Worm (Caenorhabditis elegans) whole organism, young adult: Measurements from ENCODE around the gene Y69E1A.5.

ENCODE experiments used
- B0035.1 ChIP-seq: sonication (generic microtip); optimal IDR thresholded peaks from 2 replicates; lab custom pipeline; 2016; ENCODE audit warnings: missing genetic modification characterization, mild to moderate bottlenecking, missing compliant biosample characterization, missing genotype, missing genetic modification reagents
- B0336.3 ChIP-seq: fragments of 200-800 bp; sonication (Bioruptor generic); IDR thresholded peaks from 2 replicates; pipeline ENCODE4 v1.3.6; 2022; ENCODE audit warnings: missing genetic modification characterization, missing compliant biosample characterization
- C06A6.2 ChIP-seq: fragments of 200-800 bp; sonication (Bioruptor generic); conservative IDR thresholded peaks from 2 replicates; pipeline ENCODE4 v1.3.6; 2022; ENCODE audit warnings: missing genetic modification characterization, missing compliant biosample characterization
- F10E7.11 ChIP-seq: sonication (generic microtip); optimal IDR thresholded peaks from 2 replicates; lab custom pipeline; 2017; ENCODE audit warnings: mild to moderate bottlenecking, missing genetic modification characterization, moderate library complexity, missing compliant biosample characterization
- F23B12.7 ChIP-seq: sonication (generic microtip); optimal IDR thresholded peaks from 2 replicates; lab custom pipeline; 2017; ENCODE audit warnings: missing genetic modification characterization, mild to moderate bottlenecking, missing compliant biosample characterization, antibody characterized with exemption, moderate library complexity; ENCODE audit not compliant: insufficient read depth
- F33H1.4 ChIP-seq: fragments of 200-800 bp; sonication (Bioruptor generic); IDR thresholded peaks from 2 replicates; pipeline ENCODE4 v1.3.6; 2022; ENCODE audit warnings: missing genetic modification reagents, missing genetic modification characterization, missing compliant biosample characterization
- F49E8.2 ChIP-seq: sonication (generic microtip); optimal IDR thresholded peaks from 3 replicates; lab custom pipeline; 2017; ENCODE audit warnings: missing genetic modification characterization, mild to moderate bottlenecking, missing compliant biosample characterization, antibody characterized with exemption, moderate library complexity; ENCODE audit not compliant: insufficient read depth
- F52B5.7 ChIP-seq: sonication (generic microtip); optimal IDR thresholded peaks from 2 replicates; lab custom pipeline; 2016; ENCODE audit warnings: mild to moderate bottlenecking, missing genetic modification characterization, missing compliant biosample characterization
- F57A8.1 ChIP-seq: fragments of 200-800 bp; sonication (Bioruptor generic); optimal IDR thresholded peaks from 2 replicates; lab custom pipeline; 2018; ENCODE audit warnings: mild to moderate bottlenecking, missing genetic modification characterization, moderate library complexity, missing compliant biosample characterization
- F57C9.4 ChIP-seq: sonication (generic microtip); optimal IDR thresholded peaks from 2 replicates; lab custom pipeline; 2017; ENCODE audit warnings: mild to moderate bottlenecking, missing genetic modification characterization, missing compliant biosample characterization
- T07F8.4 ChIP-seq: sonication (generic microtip); optimal IDR thresholded peaks from 2 replicates; lab custom pipeline; 2016; ENCODE audit warnings: mild to moderate bottlenecking, missing genetic modification characterization, moderate library complexity, missing compliant biosample characterization
- T26A5.8 ChIP-seq: sonication (generic microtip); optimal IDR thresholded peaks from 2 replicates; lab custom pipeline; 2016; ENCODE audit warnings: missing genetic modification characterization, missing compliant biosample characterization
- Y53F4B.3 ChIP-seq: fragments of 200-800 bp; sonication (Bioruptor generic); IDR thresholded peaks from 2 replicates; pipeline ENCODE4 v1.3.6; 2022; ENCODE audit warnings: missing genetic modification reagents, missing genetic modification characterization, missing compliant biosample characterization
- Y95B8A.8 ChIP-seq: fragments of 200-800 bp; sonication (Bioruptor generic); IDR thresholded peaks from 2 replicates; pipeline ENCODE4 v1.3.6; 2022; ENCODE audit warnings: missing genetic modification reagents, missing genetic modification characterization, missing compliant biosample characterization
- ZK185.1 ChIP-seq: sonication (generic microtip); optimal IDR thresholded peaks from 2 replicates; lab custom pipeline; 2016; ENCODE audit warnings: mild to moderate bottlenecking, missing genetic modification characterization, missing compliant biosample characterization; ENCODE audit not compliant: poor library complexity, severe bottlenecking
- aptf-2 ChIP-seq: fragments of 200-800 bp; sonication (Bioruptor generic); conservative IDR thresholded peaks from 2 replicates; pipeline ENCODE4 v1.3.6; 2022; ENCODE audit warnings: missing genetic modification reagents, missing genetic modification characterization, missing compliant biosample characterization
- atf-7 ChIP-seq: sonication (generic microtip); optimal IDR thresholded peaks from 2 replicates; lab custom pipeline; 2017; ENCODE audit warnings: mild to moderate bottlenecking, missing genetic modification characterization, missing compliant biosample characterization
- athp-1 ChIP-seq: sonication (generic microtip); optimal IDR thresholded peaks from 2 replicates; lab custom pipeline; 2017; ENCODE audit warnings: mild to moderate bottlenecking, missing genetic modification characterization, missing compliant biosample characterization
- bed-1 ChIP-seq: fragments of 200-800 bp; sonication (Bioruptor generic); IDR thresholded peaks from 2 replicates; pipeline ENCODE4 v1.3.6; 2022; ENCODE audit warnings: missing genetic modification reagents, missing genetic modification characterization, missing compliant biosample characterization
- cebp-1 ChIP-seq, 2 experiments: fragments of 200-800 bp in 1 of 2; sonication (Bioruptor generic) in 1 of 2; sonication (generic microtip) in 1 of 2; IDR thresholded peaks in 1 of 2; optimal IDR thresholded peaks in 1 of 2; 2 replicates each; pipeline versions ENCODE4 v1.3.6 to Lab custom; 2017 to 2022; ENCODE audit warnings: missing compliant biosample characterization in 2 of 2, missing genetic modification characterization in 2 of 2, mild to moderate bottlenecking in 1 of 2, missing genetic modification reagents in 1 of 2, moderate library complexity in 1 of 2
- ceh-91 ChIP-seq: fragments of 200-800 bp; sonication (Bioruptor generic); IDR thresholded peaks from 2 replicates; pipeline ENCODE4 v1.3.6; 2022; ENCODE audit warnings: missing genetic modification reagents, missing genetic modification characterization, missing compliant biosample characterization
- chd-7 ChIP-seq: sonication (generic microtip); optimal IDR thresholded peaks from 2 replicates; lab custom pipeline; 2016; ENCODE audit warnings: mild to moderate bottlenecking, missing genetic modification characterization, moderate library complexity, missing compliant biosample characterization
- die-1 ChIP-seq: sonication (generic microtip); optimal IDR thresholded peaks from 2 replicates; lab custom pipeline; 2016; ENCODE audit warnings: missing genotype, mild to moderate bottlenecking, missing genetic modification characterization, missing compliant biosample characterization
- dox-1 ChIP-seq: fragments of 200-800 bp; sonication (Bioruptor generic); IDR thresholded peaks from 2 replicates; pipeline ENCODE4 v1.3.6; 2022; ENCODE audit warnings: missing genetic modification reagents, missing genetic modification characterization, missing compliant biosample characterization
- dpff-1 ChIP-seq: sonication (generic microtip); optimal IDR thresholded peaks from 2 replicates; lab custom pipeline; 2017; ENCODE audit warnings: mild to moderate bottlenecking, missing genetic modification characterization, missing compliant biosample characterization
- dpl-1 ChIP-seq: fragments of 150-350 bp; optimal IDR thresholded peaks from 2 replicates; lab custom pipeline; 2014; ENCODE audit warnings: missing biosample characterization, missing genetic modification reagents, missing genetic modification characterization
- egl-44 ChIP-seq: fragments of 200-800 bp; sonication (Bioruptor generic); IDR thresholded peaks from 2 replicates; pipeline ENCODE4 v1.3.6; 2022; ENCODE audit warnings: missing genetic modification reagents, missing genetic modification characterization, missing compliant biosample characterization
- ekl-4 ChIP-seq: fragments of 200-800 bp; sonication (Bioruptor generic); IDR thresholded peaks from 2 replicates; pipeline ENCODE4 v1.3.6; 2022; ENCODE audit warnings: missing genetic modification reagents, missing genetic modification characterization, missing compliant biosample characterization
- hlh-26 ChIP-seq: fragments of 200-800 bp; sonication (Bioruptor generic); conservative IDR thresholded peaks from 2 replicates; pipeline ENCODE4 v1.3.6; 2022; ENCODE audit warnings: missing genetic modification reagents, missing genetic modification characterization, missing compliant biosample characterization
- hsf-1 ChIP-seq: fragments of 200-800 bp; sonication (Bioruptor generic); IDR thresholded peaks from 2 replicates; pipeline ENCODE4 v1.3.6; 2022; ENCODE audit warnings: missing genetic modification reagents, missing genetic modification characterization, missing compliant biosample characterization
- lin-35 ChIP-seq, 3 experiments: fragments of 150-350 bp in 2 of 3; sonication (generic microtip) in 1 of 3; optimal IDR thresholded peaks; 2 replicates each; lab custom pipeline; 2014 to 2018; ENCODE audit warnings: missing biosample characterization in 3 of 3, missing genetic modification characterization in 3 of 3, missing genetic modification reagents in 3 of 3
- lin-40 ChIP-seq: sonication (generic microtip); optimal IDR thresholded peaks from 2 replicates; lab custom pipeline; 2016; ENCODE audit warnings: missing genetic modification characterization, mild to moderate bottlenecking, missing compliant biosample characterization, missing genotype, missing genetic modification reagents
- lsl-1 ChIP-seq: fragments of 200-800 bp; sonication (Bioruptor generic); optimal IDR thresholded peaks from 2 replicates; lab custom pipeline; 2018; ENCODE audit warnings: mild to moderate bottlenecking, missing genetic modification characterization, moderate library complexity, missing compliant biosample characterization
- madf-8 ChIP-seq: fragments of 200-800 bp; sonication (Bioruptor generic); conservative IDR thresholded peaks from 2 replicates; pipeline ENCODE4 v1.3.6; 2022; ENCODE audit warnings: missing genetic modification reagents, missing genetic modification characterization, missing compliant biosample characterization
- mel-28 ChIP-seq: sonication (generic microtip); optimal IDR thresholded peaks from 2 replicates; lab custom pipeline; 2016; ENCODE audit warnings: borderline replicate concordance, mild to moderate bottlenecking, missing genetic modification characterization, missing compliant biosample characterization
- mxl-1 ChIP-seq: sonication (generic microtip); optimal IDR thresholded peaks from 2 replicates; lab custom pipeline; 2016; ENCODE audit warnings: missing genetic modification characterization, missing compliant biosample characterization
- nfya-1 ChIP-seq: sonication (generic microtip); optimal IDR thresholded peaks from 2 replicates; lab custom pipeline; 2017; ENCODE audit warnings: antibody characterized with exemption, missing compliant biosample characterization, missing genetic modification characterization, borderline replicate concordance; ENCODE audit not compliant: insufficient read depth
- nfya-2 ChIP-seq: fragments of 200-800 bp; sonication (Bioruptor generic); IDR thresholded peaks from 2 replicates; pipeline ENCODE4 v1.3.6; 2022; ENCODE audit warnings: missing genetic modification reagents, missing genetic modification characterization, missing compliant biosample characterization
- nhr-90 ChIP-seq: sonication (generic microtip); optimal IDR thresholded peaks from 2 replicates; lab custom pipeline; 2016; ENCODE audit warnings: missing genotype, mild to moderate bottlenecking, missing genetic modification characterization, missing compliant biosample characterization
- pha-4 ChIP-seq: fragments of 150-350 bp; sonication (generic microtip); optimal IDR thresholded peaks from 2 replicates; lab custom pipeline; 2014; ENCODE audit warnings: missing biosample characterization, missing genetic modification reagents, missing genetic modification characterization
- snpc-1.1 ChIP-seq: sonication (generic microtip); optimal IDR thresholded peaks from 2 replicates; lab custom pipeline; 2017; ENCODE audit warnings: missing genetic modification characterization, mild to moderate bottlenecking, missing compliant biosample characterization, antibody characterized with exemption, moderate library complexity, missing genotype, missing genetic modification reagents; ENCODE audit not compliant: insufficient read depth
- snpc-1.3 ChIP-seq: sonication (generic microtip); optimal IDR thresholded peaks from 2 replicates; lab custom pipeline; 2017; ENCODE audit warnings: missing genetic modification characterization, mild to moderate bottlenecking, missing compliant biosample characterization, antibody characterized with exemption, moderate library complexity, missing genotype, missing genetic modification reagents; ENCODE audit not compliant: insufficient read depth
- snpc-4 ChIP-seq, 5 experiments: fragments of 150-350 bp in 1 of 5; sonication (generic microtip) in 4 of 5; optimal IDR thresholded peaks; 2 replicates each; lab custom pipeline; 2014 to 2018; ENCODE audit warnings: missing genetic modification characterization in 5 of 5, missing biosample characterization in 3 of 5, antibody characterized with exemption in 2 of 5, mild to moderate bottlenecking in 2 of 5, missing compliant biosample characterization in 2 of 5, missing genotype in 2 of 5, moderate library complexity in 2 of 5, missing genetic modification reagents in 1 of 5
- unc-130 ChIP-seq: sonication (generic microtip); optimal IDR thresholded peaks from 2 replicates; lab custom pipeline; 2016; ENCODE audit warnings: missing genetic modification reagents, missing genetic modification characterization, missing compliant biosample characterization
- xnd-1 ChIP-seq: sonication (generic microtip); optimal IDR thresholded peaks from 2 replicates; lab custom pipeline; 2016; ENCODE audit warnings: missing genotype, missing genetic modification reagents, missing genetic modification characterization, missing compliant biosample characterization
- ztf-26 ChIP-seq: sonication (generic microtip); optimal IDR thresholded peaks from 2 replicates; lab custom pipeline; 2017; ENCODE audit warnings: missing genetic modification characterization, missing compliant biosample characterization

The Y69E1A.5 gene

ce11 chrIV:10933062-10933552, 24.3 kb downstream of the Y69E1A.5 start, which contains the start of the genes dnc-1 and lsm-7 (continued):
- TF ChIP-seq mel-28 (tag; lab: Kevin White, UChicago) (no peak), nfya-1 (tag; lab: Kevin White, UChicago) (no peak), madf-8 (GFP tag; lab: Robert Waterston, UW) (no peak), chd-7 (tag; lab: Kevin White, UChicago) (no peak), snpc-4 (GFP tag; optimal IDR thresholded peaks at IDR 0.05; lab: Kevin White, UChicago) (no peak), snpc-4 (tag; optimal IDR thresholded peaks at IDR 0.05; lab: Kevin White, UChicago) (peak; percentile 1 to 54 (median 45)), T26A5.8 (tag; lab: Kevin White, UChicago) (no peak), athp-1 (tag; lab: Kevin White, UChicago) (peak; percentile 18), T07F8.4 (tag; lab: Kevin White, UChicago) (no peak), lin-40 (tag; lab: Kevin White, UChicago) (peak; percentile 26), C06A6.2 (peak; percentile 24; the same call in 1 of the 2 replicates), Y95B8A.8 (GFP tag; lab: Robert Waterston, UW) (no peak), nhr-90 (tag; lab: Kevin White, UChicago) (no peak), aptf-2 (GFP tag; lab: Robert Waterston, UW) (no peak), F33H1.4 (GFP tag; lab: Robert Waterston, UW) (peak; percentile 39), ceh-91 (GFP tag; lab: Robert Waterston, UW) (no peak), pha-4 (tag; lab: Kevin White, UChicago) (peak; percentile 64), F23B12.7 (tag; lab: Kevin White, UChicago) (peak; percentile 80), xnd-1 (tag; lab: Kevin White, UChicago) (no peak), egl-44 (GFP tag; lab: Robert Waterston, UW) (0 out of 2 replicates have a peak, but pooled peaks have one; percentile 31), nfya-2 (GFP tag; lab: Robert Waterston, UW) (no peak), B0336.3 (no peak; the same call in 1 of the 2 replicates), dox-1 (GFP tag; lab: Robert Waterston, UW) (peak; percentile 85), F57A8.1 (GFP tag; lab: Kevin White, UChicago) (no peak), ekl-4 (0 out of 2 replicates have a peak, but pooled peaks have one; percentile 13), dpl-1 (GFP tag; lab: Kevin White, UChicago) (peak; percentile 56), cebp-1 (GFP tag; IDR thresholded peaks at IDR 0.05; lab: Robert Waterston, UW) (peak; percentile 93), cebp-1 (tag; optimal IDR thresholded peaks at IDR 0.05; lab: Kevin White, UChicago) (peak; percentile 99), Y53F4B.3 (GFP tag; lab: Robert Waterston, UW) (no peak), unc-130 (no peak), F52B5.7 (no peak), lsl-1 (GFP tag; lab: Kevin White, UChicago) (peak; percentile 51), F10E7.11 (tag; lab: Kevin White, UChicago) (no peak), B0035.1 (tag; lab: Kevin White, UChicago) (no peak), mxl-1 (tag; lab: Kevin White, UChicago) (no peak), ZK185.1 (tag; lab: Kevin White, UChicago) (peak; percentile 53), hlh-26 (GFP tag; lab: Robert Waterston, UW) (no peak), atf-7 (no peak), snpc-1.3 (peak; percentile 23), ztf-26 (tag; lab: Kevin White, UChicago) (peak; percentile 57), lin-35 (GFP tag; optimal IDR thresholded peaks at IDR 0.05; lab: Kevin White, UChicago) (peak in 1 of 3 experiments; percentile 69), hsf-1 (GFP tag; lab: Robert Waterston, UW) (no peak), snpc-1.1 (tag; lab: Kevin White, UChicago) (no peak), F57C9.4 (tag; lab: Kevin White, UChicago) (no peak), bed-1 (GFP tag; lab: Robert Waterston, UW) (no peak), die-1 (tag; lab: Kevin White, UChicago) (no peak), F49E8.2 (tag; lab: Kevin White, UChicago) (no peak), dpff-1 (tag; lab: Kevin White, UChicago) (no peak)
